Fruit fly (Drosophila melanogaster) whole organism, embryonic: ENCODE measurements around the gene CG6912.
A peak's percentile ranks its signal among the peaks of the same experiment; 100 is the strongest.

Experiments used
- Adf1 ChIP-seq: fragments of 200-800 bp; sonication (Bioruptor generic); IDR thresholded peaks from 2 replicates; pipeline ENCODE4 v1.3.6; 2022; ENCODE audit warnings: missing biosample characterization, missing genetic modification characterization
- Asciz ChIP-seq: fragments of 200-800 bp; sonication (Bioruptor generic); optimal IDR thresholded peaks from 2 replicates; lab custom pipeline; 2017; ENCODE audit warnings: missing biosample characterization, mild to moderate bottlenecking, missing genetic modification characterization, missing genetic modification reagents
- B-H1 ChIP-seq: fragments of 200-800 bp; sonication (Bioruptor generic); IDR thresholded peaks from 3 replicates; pipeline ENCODE4 v1.3.6; 2022; ENCODE audit warnings: missing biosample characterization, missing genetic modification characterization
- CG10267 ChIP-seq: fragments of 200-800 bp; sonication (Bioruptor generic); optimal IDR thresholded peaks from 2 replicates; lab custom pipeline; 2018; ENCODE audit warnings: missing biosample characterization, mild to moderate bottlenecking, missing genetic modification characterization, moderate library complexity
- CG10565 ChIP-seq: fragments of 200-800 bp; sonication (Bioruptor generic); optimal IDR thresholded peaks from 3 replicates; lab custom pipeline; 2016; ENCODE audit warnings: missing biosample characterization, mild to moderate bottlenecking, missing genetic modification characterization
- CG11398 ChIP-seq: fragments of 200-800 bp; sonication (Bioruptor generic); optimal IDR thresholded peaks from 2 replicates; lab custom pipeline; 2016; ENCODE audit warnings: missing biosample characterization, missing genetic modification characterization
- CG11723 ChIP-seq: fragments of 200-800 bp; sonication (Bioruptor generic); optimal IDR thresholded peaks from 2 replicates; lab custom pipeline; 2017; ENCODE audit warnings: missing biosample characterization, mild to moderate bottlenecking, missing genetic modification characterization
- CG15073 ChIP-seq: fragments of 200-800 bp; sonication (Bioruptor generic); optimal IDR thresholded peaks from 2 replicates; lab custom pipeline; 2016; ENCODE audit warnings: missing biosample characterization, missing genetic modification characterization
- CG15601 ChIP-seq: fragments of 200-800 bp; sonication (Bioruptor generic); optimal IDR thresholded peaks from 3 replicates; lab custom pipeline; 2019; ENCODE audit warnings: missing biosample characterization, mild to moderate bottlenecking, missing genetic modification characterization, moderate library complexity
- CG16863 ChIP-seq: fragments of 200-800 bp; sonication (Bioruptor generic); optimal IDR thresholded peaks from 3 replicates; lab custom pipeline; 2016; ENCODE audit warnings: missing biosample characterization, missing genetic modification characterization
- CG17361 ChIP-seq: fragments of 200-800 bp; sonication (Bioruptor generic); IDR thresholded peaks from 3 replicates; pipeline ENCODE4 v1.3.6; 2022; ENCODE audit warnings: missing biosample characterization, missing genetic modification characterization
- CG2889 ChIP-seq: fragments of 200-800 bp; sonication (Bioruptor generic); IDR thresholded peaks from 3 replicates; pipeline ENCODE4 v1.3.6; 2022; ENCODE audit warnings: missing biosample characterization, missing genetic modification characterization
- CG30431 ChIP-seq: fragments of 200-800 bp; sonication (Bioruptor generic); optimal IDR thresholded peaks from 2 replicates; lab custom pipeline; 2017; ENCODE audit warnings: missing biosample characterization, missing genetic modification characterization
- CG34224 ChIP-seq: fragments of 200-800 bp; sonication (Bioruptor generic); IDR thresholded peaks from 3 replicates; pipeline ENCODE4 v1.3.6; 2022; ENCODE audit warnings: missing biosample characterization, missing genetic modification characterization; ENCODE audit not compliant: partially characterized antibody
- CG4360 ChIP-seq: fragments of 200-800 bp; sonication (Bioruptor generic); IDR thresholded peaks from 2 replicates; pipeline ENCODE4 v1.3.6; 2022; ENCODE audit warnings: missing biosample characterization, missing genetic modification characterization
- CG6689 ChIP-seq: fragments of 200-800 bp; sonication (Bioruptor generic); IDR thresholded peaks from 2 replicates; pipeline ENCODE4 v1.3.6; 2022; ENCODE audit warnings: missing biosample characterization, missing genetic modification characterization
- CG6854 ChIP-seq: fragments of 200-800 bp; sonication (Bioruptor generic); optimal IDR thresholded peaks from 3 replicates; lab custom pipeline; 2017; ENCODE audit warnings: missing biosample characterization, mild to moderate bottlenecking, missing genetic modification characterization
- CG7372 ChIP-seq: fragments of 200-800 bp; sonication (Bioruptor generic); IDR thresholded peaks from 2 replicates; pipeline ENCODE4 v1.3.6; 2022; ENCODE audit warnings: missing biosample characterization, missing genetic modification characterization
- CG7745 ChIP-seq: fragments of 200-800 bp; sonication (Bioruptor generic); optimal IDR thresholded peaks from 2 replicates; lab custom pipeline; 2018; ENCODE audit warnings: missing biosample characterization, mild to moderate bottlenecking, missing genetic modification characterization, moderate library complexity
- CG8089 ChIP-seq: fragments of 200-800 bp; sonication (Bioruptor generic); optimal IDR thresholded peaks from 3 replicates; lab custom pipeline; 2016; ENCODE audit warnings: missing biosample characterization, missing genetic modification characterization
- CG8478 ChIP-seq: fragments of >200 bp; optimal IDR thresholded peaks from 2 replicates; lab custom pipeline; 2018
- CG8765 ChIP-seq: fragments of 200-800 bp; sonication (Bioruptor generic); IDR thresholded peaks from 2 replicates; pipeline ENCODE4 v1.3.6; 2022; ENCODE audit warnings: missing biosample characterization, missing genetic modification characterization
- CG8924 ChIP-seq: fragments of 200-800 bp; optimal IDR thresholded peaks from 3 replicates; lab custom pipeline; 2019; ENCODE audit warnings: missing biosample characterization, mild to moderate bottlenecking, missing genetic modification characterization, moderate library complexity
- CG9876 ChIP-seq: fragments of 200-800 bp; sonication (Bioruptor generic); optimal IDR thresholded peaks from 2 replicates; lab custom pipeline; 2016; ENCODE audit warnings: missing biosample characterization, missing genetic modification characterization
- Dip2 ChIP-seq: fragments of 200-800 bp; sonication (Bioruptor generic); IDR thresholded peaks from 2 replicates; pipeline ENCODE4 v1.3.6; 2022; ENCODE audit warnings: missing biosample characterization, missing genetic modification characterization
- Doc3 ChIP-seq: fragments of 200-800 bp; sonication (Bioruptor generic); IDR thresholded peaks from 3 replicates; pipeline ENCODE4 v1.3.6; 2022; ENCODE audit warnings: missing biosample characterization, missing genetic modification characterization; ENCODE audit not compliant: partially characterized antibody
- HHEX ChIP-seq: fragments of 200-800 bp; sonication (Bioruptor generic); optimal IDR thresholded peaks from 3 replicates; lab custom pipeline; 2017; ENCODE audit warnings: missing biosample characterization, mild to moderate bottlenecking, missing genetic modification characterization, missing genetic modification reagents
- Hsf ChIP-seq: fragments of 200-800 bp; sonication (Bioruptor generic); optimal IDR thresholded peaks from 3 replicates; lab custom pipeline; 2016; ENCODE audit warnings: missing biosample characterization, missing genetic modification characterization
- Meics ChIP-seq: fragments of 200-800 bp; sonication (Bioruptor generic); optimal IDR thresholded peaks from 2 replicates; lab custom pipeline; 2017; ENCODE audit warnings: missing biosample characterization, mild to moderate bottlenecking, missing genetic modification characterization
- Oli ChIP-seq: fragments of 200-800 bp; sonication (Bioruptor generic); optimal IDR thresholded peaks from 2 replicates; lab custom pipeline; 2018; ENCODE audit warnings: missing biosample characterization, mild to moderate bottlenecking, missing genetic modification characterization, moderate library complexity
- Optix ChIP-seq: fragments of 200-800 bp; sonication (Bioruptor generic); IDR thresholded peaks from 3 replicates; pipeline ENCODE4 v1.3.6; 2022; ENCODE audit warnings: missing biosample characterization, missing genetic modification characterization
- Stat92E ChIP-seq, 3 experiments: fragments of >200 bp in 2 of 3; fragments of 200-800 bp in 1 of 3; sonication (Bioruptor generic) in 1 of 3; optimal IDR thresholded peaks; 2 replicates each; lab custom pipeline; 2017 to 2019; ENCODE audit warnings: missing biosample characterization in 3 of 3, missing genetic modification characterization in 3 of 3, mild to moderate bottlenecking in 1 of 3, moderate library complexity in 1 of 3
- amos ChIP-seq: fragments of 200-800 bp; sonication (Bioruptor generic); IDR thresholded peaks from 2 replicates; pipeline ENCODE4 v1.3.6; 2022; ENCODE audit warnings: missing biosample characterization, missing genetic modification characterization; ENCODE audit not compliant: partially characterized antibody
- br ChIP-seq: fragments of >200 bp; optimal IDR thresholded peaks from 2 replicates; lab custom pipeline; 2017
- cad ChIP-seq: fragments of >200 bp; optimal IDR thresholded peaks from 2 replicates; lab custom pipeline; 2017; ENCODE audit warnings: missing biosample characterization, missing genetic modification characterization
- chm ChIP-seq: fragments of 200-800 bp; sonication (Bioruptor generic); IDR thresholded peaks from 2 replicates; pipeline ENCODE4 v1.3.6; 2022; ENCODE audit warnings: missing biosample characterization, missing genetic modification characterization
- croc ChIP-seq: fragments of 200-800 bp; sonication (Bioruptor generic); conservative IDR thresholded peaks from 3 replicates; pipeline ENCODE4 v1.3.6; 2022; ENCODE audit warnings: missing biosample characterization, missing genetic modification characterization
- da ChIP-seq: fragments of 200-800 bp; sonication (Bioruptor generic); optimal IDR thresholded peaks from 2 replicates; lab custom pipeline; 2016; ENCODE audit warnings: missing biosample characterization, missing genetic modification characterization
- dan ChIP-seq: fragments of 200-800 bp; sonication (Bioruptor generic); IDR thresholded peaks from 2 replicates; pipeline ENCODE4 v1.3.6; 2022; ENCODE audit warnings: missing biosample characterization, missing genetic modification characterization
- dati ChIP-seq: fragments of 200-800 bp; sonication (Bioruptor generic); IDR thresholded peaks from 2 replicates; pipeline ENCODE4 v1.3.6; 2022; ENCODE audit warnings: missing biosample characterization, missing genetic modification characterization
- dm ChIP-seq: fragments of 200-800 bp; sonication (Bioruptor generic); optimal IDR thresholded peaks from 3 replicates; lab custom pipeline; 2016; ENCODE audit warnings: missing biosample characterization, missing genetic modification characterization
- eve ChIP-seq, 2 experiments: fragments of >200 bp; optimal IDR thresholded peaks; 2 replicates each; lab custom pipeline; 2017; ENCODE audit warnings: missing biosample characterization in 2 of 2, missing genetic modification characterization in 2 of 2
- mld ChIP-seq: fragments of 200-800 bp; sonication (Bioruptor generic); IDR thresholded peaks from 3 replicates; pipeline ENCODE4 v1.3.6; 2022; ENCODE audit warnings: missing biosample characterization, missing genetic modification characterization; ENCODE audit not compliant: partially characterized antibody
- otp ChIP-seq: fragments of 200-800 bp; sonication (Bioruptor generic); IDR thresholded peaks from 3 replicates; pipeline ENCODE4, ENCODE4 v1.3.6; 2022; ENCODE audit warnings: missing biosample characterization, missing genetic modification characterization
- pb ChIP-seq: fragments of 200-800 bp; sonication (Bioruptor generic); optimal IDR thresholded peaks from 3 replicates; lab custom pipeline; 2016; ENCODE audit warnings: missing biosample characterization, missing genetic modification characterization
- run ChIP-seq: fragments of 200-800 bp; sonication (Bioruptor generic); optimal IDR thresholded peaks from 3 replicates; lab custom pipeline; 2018; ENCODE audit warnings: missing biosample characterization, mild to moderate bottlenecking, missing genetic modification characterization
- scrt ChIP-seq: fragments of 200-800 bp; sonication (Bioruptor generic); optimal IDR thresholded peaks from 2 replicates; lab custom pipeline; 2018; ENCODE audit warnings: missing biosample characterization, mild to moderate bottlenecking, missing genetic modification characterization, moderate library complexity
- slou ChIP-seq: fragments of 200-800 bp; sonication (Bioruptor generic); optimal IDR thresholded peaks from 3 replicates; lab custom pipeline; 2016; ENCODE audit warnings: missing biosample characterization, missing genetic modification characterization
- tx ChIP-seq: fragments of 200-800 bp; sonication (Bioruptor generic); optimal IDR thresholded peaks from 2 replicates; lab custom pipeline; 2016; ENCODE audit warnings: missing biosample characterization, missing genetic modification characterization
- vnd ChIP-seq: fragments of 200-800 bp; sonication (Bioruptor generic); IDR thresholded peaks from 3 replicates; pipeline ENCODE4 v1.3.6; 2022; ENCODE audit warnings: missing biosample characterization, missing genetic modification characterization; ENCODE audit not compliant: partially characterized antibody
- yki ChIP-seq: fragments of >200 bp; optimal IDR thresholded peaks from 3 replicates; lab custom pipeline; 2018

Gene CG6912

DNA sequence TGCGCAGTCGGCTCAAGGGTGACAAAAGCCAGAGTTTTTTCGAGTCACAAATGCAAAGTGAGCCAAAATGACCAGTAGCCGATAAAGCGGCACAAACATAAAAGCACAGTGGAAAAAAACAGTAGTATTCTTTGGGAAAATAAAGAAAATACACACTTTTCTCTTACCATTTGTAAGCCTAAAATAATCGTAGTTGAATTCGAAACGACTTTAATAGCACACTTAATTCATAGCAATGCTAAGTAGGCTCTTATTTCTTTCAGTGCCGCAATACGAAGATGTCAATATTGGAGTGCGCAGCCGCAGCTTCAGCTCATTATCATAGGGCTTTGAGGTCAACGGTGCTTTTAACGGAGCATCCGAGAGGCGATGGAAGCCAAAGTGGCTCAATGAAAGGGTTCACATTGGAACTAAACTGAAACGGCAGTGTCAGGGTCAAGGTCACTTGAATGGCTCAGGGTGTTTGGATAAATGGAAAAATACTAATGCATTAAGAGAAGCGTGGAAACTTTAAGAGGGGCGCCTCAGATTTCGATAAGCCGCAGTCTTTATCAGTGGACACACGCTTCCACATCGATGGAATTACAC is 49.1 kb downstream of the CG6912 start (continued):
- peak; percentile 81 for TF ChIP-seq Asciz (GFP tag; lab: Kevin White, UChicago)
- TF ChIP-seq cad = no peak
- peak; percentile 60 for TF ChIP-seq CG11723
- TF ChIP-seq mld (GFP tag; lab: Robert Waterston, UW) = no peak
- peak; percentile 38 for TF ChIP-seq CG15073 (GFP tag; lab: Kevin White, UChicago)
- TF ChIP-seq Oli (tag; lab: Kevin White, UChicago) = peak; percentile 89
- peak; percentile 49; the same call in 1 of the 2 replicates for TF ChIP-seq Dip2 (GFP tag; lab: Robert Waterston, UW)
- TF ChIP-seq B-H1 (GFP tag; lab: Robert Waterston, UW) = peak; percentile 90
- TF ChIP-seq HHEX (GFP tag; lab: Kevin White, UChicago) = peak; percentile 79
- TF ChIP-seq CG4360 (GFP tag; lab: Robert Waterston, UW) = peak; percentile 26; the same call in 1 of the 2 replicates
- peak in 1 of 2 experiments; percentile 85 for TF ChIP-seq eve (GFP tag; optimal IDR thresholded peaks at IDR 0.05; lab: Kevin White, UChicago)
- TF ChIP-seq Meics = peak; percentile 83
- TF ChIP-seq da (GFP tag; lab: Kevin White, UChicago) = no peak
- TF ChIP-seq chm (GFP tag; lab: Robert Waterston, UW) = peak; percentile 91
- TF ChIP-seq CG10267 (tag; lab: Kevin White, UChicago) = peak; percentile 65
- no peak for TF ChIP-seq CG7745 (tag; lab: Kevin White, UChicago)
- TF ChIP-seq CG8478 (lab: Kevin White, UChicago) = no peak
- TF ChIP-seq CG8089 (GFP tag; lab: Kevin White, UChicago) = peak; percentile 78
- peak; percentile 77 for TF ChIP-seq CG16863 (GFP tag; lab: Kevin White, UChicago)
- peak; percentile 18 for TF ChIP-seq CG6854
- peak; percentile 92 for TF ChIP-seq pb (GFP tag; lab: Kevin White, UChicago)
- peak; percentile 82 for TF ChIP-seq CG8924
- TF ChIP-seq CG15601 (tag; lab: Kevin White, UChicago) = peak; percentile 16
- TF ChIP-seq dan (GFP tag; lab: Robert Waterston, UW) = no peak
- TF ChIP-seq slou (GFP tag; lab: Kevin White, UChicago) = peak; percentile 59
- TF ChIP-seq Optix = peak; percentile 74
- TF ChIP-seq br (lab: Kevin White, UChicago) = no peak
- peak; percentile 74; the same call in 1 of the 3 replicates for TF ChIP-seq CG2889 (GFP tag; lab: Robert Waterston, UW)
- peak; percentile 68 for TF ChIP-seq Adf1 (GFP tag; lab: Robert Waterston, UW)
- no peak for TF ChIP-seq vnd (GFP tag; lab: Robert Waterston, UW)
- TF ChIP-seq amos (GFP tag; lab: Robert Waterston, UW) = no peak
- peak; percentile 12; the same call in 1 of the 2 replicates for TF ChIP-seq CG8765 (GFP tag; lab: Robert Waterston, UW)
- peak; percentile 84 for TF ChIP-seq Hsf
- peak; percentile 70 for TF ChIP-seq tx
- peak; percentile 80 for TF ChIP-seq CG11398 (GFP tag; lab: Kevin White, UChicago)
- peak; percentile 89 for TF ChIP-seq CG17361 (GFP tag; lab: Robert Waterston, UW)
- TF ChIP-seq yki = no peak
- peak; percentile 90 for TF ChIP-seq CG6689 (GFP tag; lab: Robert Waterston, UW)
- TF ChIP-seq CG7372 (GFP tag; lab: Robert Waterston, UW) = peak; percentile 87
- peak; percentile 69 for TF ChIP-seq CG30431 (GFP tag; lab: Kevin White, UChicago)
- peak; percentile 62 for TF ChIP-seq run (tag; lab: Kevin White, UChicago)
- TF ChIP-seq Doc3 (GFP tag; lab: Robert Waterston, UW) = no peak
- peak; percentile 42 for TF ChIP-seq dm (GFP tag; lab: Kevin White, UChicago)
- peak; percentile 72 for TF ChIP-seq dati (GFP tag; lab: Robert Waterston, UW)
- peak; percentile 88 for TF ChIP-seq otp (GFP tag; lab: Robert Waterston, UW)
- TF ChIP-seq CG9876 = peak; percentile 67
- peak; percentile 75 for TF ChIP-seq croc (GFP tag; lab: Robert Waterston, UW)
- no peak for TF ChIP-seq Stat92E (GFP tag; optimal IDR thresholded peaks at IDR 0.05; lab: Kevin White, UChicago)
- peak; percentile 14 for TF ChIP-seq CG10565
- peak; percentile 62 for TF ChIP-seq scrt (GFP tag; lab: Kevin White, UChicago)
- no peak for TF ChIP-seq CG34224 (GFP tag; lab: Robert Waterston, UW)
